Fruit fly (Drosophila melanogaster): ENCODE data around the gene strat.

- no peak for TF ChIP-seq Chrac-16 (GFP tag; optimal IDR thresholded peaks at IDR 0.05)
- no peak for TF ChIP-seq CG30020 (tag; optimal IDR thresholded peaks at IDR 0.05)
- TF ChIP-seq Vsx1 (GFP tag; optimal IDR thresholded peaks at IDR 0.05): no peak
- no peak for TF ChIP-seq CG17912 (GFP tag; optimal IDR thresholded peaks at IDR 0.05)
- TF ChIP-seq CG18764 (GFP tag; optimal IDR thresholded peaks at IDR 0.05): no peak
- TF ChIP-seq sens (GFP tag): no peak
- no peak for TF ChIP-seq Tbp (GFP tag; optimal IDR thresholded peaks at IDR 0.05)
- TF ChIP-seq CG8944 (GFP tag; optimal IDR thresholded peaks at IDR 0.05): no peak
- no peak for TF ChIP-seq ato (GFP tag; IDR thresholded peaks at IDR 0.05; ENCODE audit: partially characterized antibody)
These were observed 13.5 kb downstream of the strat start for dm6 chr2L:8333624-8334023.

Measured in whole organism, embryonic.